Fruit fly (Drosophila melanogaster): Measurements from ENCODE around the gene ChAT.

The ChAT gene

DNA sequence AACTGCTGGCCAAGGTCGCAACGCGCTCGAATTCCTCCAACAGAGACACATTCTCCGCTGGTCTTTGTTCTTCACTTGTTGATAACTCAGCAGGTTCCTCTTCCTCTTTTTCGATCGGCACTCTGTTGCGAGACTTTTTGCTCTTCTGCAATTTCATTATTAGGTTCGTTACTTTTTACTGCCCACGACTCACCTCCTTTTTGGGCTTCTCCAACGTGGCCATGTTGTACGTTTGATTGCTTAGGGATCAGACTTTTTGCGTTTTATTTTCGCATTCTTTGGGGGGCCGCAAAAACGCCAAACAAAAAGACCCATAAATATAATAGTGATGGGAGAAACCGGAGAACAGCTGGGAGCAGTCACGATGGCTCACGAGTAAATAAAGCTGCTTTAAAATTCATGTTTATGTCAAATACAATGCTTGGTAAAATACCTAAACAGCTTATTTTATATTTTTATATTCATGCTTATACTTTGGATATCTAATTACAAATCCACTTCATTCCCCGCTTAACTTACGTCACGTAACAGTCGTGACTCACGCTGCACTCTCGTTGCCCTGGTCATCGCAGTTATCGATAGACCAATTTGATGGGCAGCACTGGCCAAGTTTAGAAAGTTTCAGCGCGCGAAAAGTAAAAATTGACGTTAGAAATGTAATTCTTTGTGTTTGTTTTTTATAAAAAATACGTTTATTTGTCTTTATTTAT lies 53.4 kb downstream of the ChAT start, which contains the start of gene Epg5 (continued):
- TF ChIP-seq Fer3 (tag; optimal IDR thresholded peaks at IDR 0.05) (no peak), CG42726 (GFP tag; IDR thresholded peaks at IDR 0.05; ENCODE audit: partially characterized antibody) (peak; percentile 87), ttk (GFP tag; IDR thresholded peaks at IDR 0.05) (peak; percentile 61; the same call in 1 of the 2 replicates), CG2875 (GFP tag; optimal IDR thresholded peaks at IDR 0.05) (no peak), scrt (GFP tag; optimal IDR thresholded peaks at IDR 0.05) (peak; percentile 65), Sry-δ (GFP tag; optimal IDR thresholded peaks at IDR 0.05) (peak; percentile 92), CG13775 (GFP tag; optimal IDR thresholded peaks at IDR 0.05) (peak; percentile 71), Ssrp (tag; optimal IDR thresholded peaks at IDR 0.05) (peak; percentile 52), ap (GFP tag; IDR thresholded peaks at IDR 0.05) (no peak), phol (tag; optimal IDR thresholded peaks at IDR 0.05) (peak; percentile 80), CG3163 (GFP tag; optimal IDR thresholded peaks at IDR 0.05) (peak; percentile 24), CG12942 (GFP tag; optimal IDR thresholded peaks at IDR 0.05) (peak; percentile 75), BEAF-32 (GFP tag; optimal IDR thresholded peaks at IDR 0.05) (peak; percentile 98), pnt (GFP tag; optimal IDR thresholded peaks at IDR 0.05) (peak; percentile 69), CG43689 (GFP tag; IDR thresholded peaks at IDR 0.05) (peak; percentile 24; the same call in 1 of the 2 replicates), CG1792 (GFP tag; optimal IDR thresholded peaks at IDR 0.05) (peak; percentile 35), CG30403 (GFP tag; optimal IDR thresholded peaks at IDR 0.05) (peak; percentile 87), tna (GFP tag; IDR thresholded peaks at IDR 0.05; ENCODE audit: partially characterized antibody) (peak; percentile 85), br (optimal IDR thresholded peaks at IDR 0.05) (no peak), Atf-2 (GFP tag; optimal IDR thresholded peaks at IDR 0.05) (peak; percentile 55), CG1024 (GFP tag; IDR thresholded peaks at IDR 0.05) (no peak), BtbVII (GFP tag; optimal IDR thresholded peaks at IDR 0.05) (no peak), Kr (GFP tag; optimal IDR thresholded peaks at IDR 0.05) (no peak), nerfin-2 (GFP tag; IDR thresholded peaks at IDR 0.05; ENCODE audit: partially characterized antibody) (peak; percentile 94), Ada2b (GFP tag; IDR thresholded peaks at IDR 0.05) (peak; percentile 47; the same call in 1 of the 2 replicates), HmgZ (tag; optimal IDR thresholded peaks at IDR 0.05) (peak; percentile 89), CG6765 (GFP tag; optimal IDR thresholded peaks at IDR 0.05) (no peak), Usf (GFP tag; optimal IDR thresholded peaks at IDR 0.05) (no peak), HHEX (GFP tag; optimal IDR thresholded peaks at IDR 0.05) (peak; percentile 50), sc (optimal IDR thresholded peaks at IDR 0.05) (no peak), sc (GFP tag; optimal IDR thresholded peaks at IDR 0.05) (no peak), CG16863 (GFP tag; optimal IDR thresholded peaks at IDR 0.05) (peak; percentile 42), CG14441 (GFP tag; IDR thresholded peaks at IDR 0.05) (peak; percentile 61), Chrac-16 (GFP tag; optimal IDR thresholded peaks at IDR 0.05) (peak; percentile 63), Max (GFP tag; optimal IDR thresholded peaks at IDR 0.05) (peak; percentile 76), CG4424 (GFP tag; optimal IDR thresholded peaks at IDR 0.05) (peak; percentile 72), CG13123 (GFP tag; optimal IDR thresholded peaks at IDR 0.05) (no peak), CG2202 (tag; optimal IDR thresholded peaks at IDR 0.05) (no peak), CG10147 (GFP tag; optimal IDR thresholded peaks at IDR 0.05) (no peak), vfl (GFP tag; optimal IDR thresholded peaks at IDR 0.05) (peak; percentile 75), gsb (GFP tag; IDR thresholded peaks at IDR 0.05) (peak; percentile 22; the same call in 1 of the 2 replicates), CG6683 (GFP tag; optimal IDR thresholded peaks at IDR 0.05) (no peak), tin (GFP tag; optimal IDR thresholded peaks at IDR 0.05) (peak; percentile 74), CG15269 (tag; optimal IDR thresholded peaks at IDR 0.05) (no peak), Six4 (GFP tag; optimal IDR thresholded peaks at IDR 0.05) (peak; percentile 70), CG7963 (GFP tag; IDR thresholded peaks at IDR 0.05; ENCODE audit: partially characterized antibody) (peak; percentile 88), PHDP (tag; optimal IDR thresholded peaks at IDR 0.05) (no peak), Dbx (GFP tag; IDR thresholded peaks at IDR 0.05) (peak; percentile 80), CG2120 (GFP tag; optimal IDR thresholded peaks at IDR 0.05) (peak; percentile 90), cas (GFP tag; IDR thresholded peaks at IDR 0.05) (no peak)

Data from whole organism, embryonic.